Worm (Caenorhabditis elegans) whole organism, early embryonic: ENCODE results near the gene srv-9.

ENCODE experiments used
- F13C5.2 ChIP-seq: sonication (generic microtip); optimal IDR thresholded peaks from 2 replicates; lab custom pipeline; 2017; ENCODE audit warnings: mild to moderate bottlenecking, missing genetic modification characterization, inconsistent platforms, missing compliant biosample characterization
- aly-1 ChIP-seq: sonication (generic microtip); optimal IDR thresholded peaks from 2 replicates; lab custom pipeline; 2016; ENCODE audit warnings: missing genetic modification characterization, missing compliant biosample characterization
- ama-1 ChIP-seq: fragments of 150-350 bp; optimal IDR thresholded peaks from 2 replicates; lab custom pipeline; 2014
- ceh-13 ChIP-seq: fragments of 200-800 bp; sonication (Bioruptor generic); optimal IDR thresholded peaks from 2 replicates; lab custom pipeline; 2018; ENCODE audit warnings: mild to moderate bottlenecking, missing genetic modification characterization, missing compliant biosample characterization
- ceh-36 ChIP-seq: sonication (generic microtip); optimal IDR thresholded peaks from 2 replicates; lab custom pipeline; 2016; ENCODE audit warnings: missing genetic modification characterization, inconsistent platforms, missing compliant biosample characterization
- flt-1 ChIP-seq: fragments of 200-800 bp; sonication (Bioruptor generic); IDR thresholded peaks from 2 replicates; pipeline ENCODE4 v1.3.6; 2022; ENCODE audit warnings: missing genetic modification characterization, missing compliant biosample characterization
- hmbx-1 ChIP-seq: sonication (generic microtip); optimal IDR thresholded peaks from 2 replicates; lab custom pipeline; 2016; ENCODE audit warnings: mild to moderate bottlenecking, missing genetic modification characterization, missing compliant biosample characterization
- hmg-4 ChIP-seq: fragments of 200-800 bp; sonication (Bioruptor generic); optimal IDR thresholded peaks from 2 replicates; lab custom pipeline; 2018; ENCODE audit warnings: mild to moderate bottlenecking, missing genetic modification characterization, missing compliant biosample characterization
- hnd-1 ChIP-seq: sonication (generic microtip); optimal IDR thresholded peaks from 2 replicates; lab custom pipeline; 2016; ENCODE audit warnings: missing genetic modification characterization, missing compliant biosample characterization
- pes-1 ChIP-seq: fragments of 200-800 bp; sonication (Bioruptor generic); IDR thresholded peaks from 2 replicates; pipeline ENCODE4 v1.3.6; 2022; ENCODE audit warnings: missing genetic modification reagents, missing genetic modification characterization, missing compliant biosample characterization
- sea-1 ChIP-seq: fragments of 200-800 bp; sonication (Bioruptor generic); conservative IDR thresholded peaks from 2 replicates; pipeline ENCODE4 v1.3.6; 2022; ENCODE audit warnings: missing genetic modification characterization, missing compliant biosample characterization
- tbx-11 ChIP-seq: fragments of 200-800 bp; sonication (Bioruptor generic); IDR thresholded peaks from 2 replicates; pipeline ENCODE4 v1.3.6; 2022; ENCODE audit warnings: missing genetic modification characterization, missing compliant biosample characterization

ce11 chrV:13410688-13411087 lies 12.3 kb downstream of the srv-9 start, which contains the start of gene F53F1.4:
- no peak for TF ChIP-seq flt-1 (GFP tag; lab: Robert Waterston, UW)
- TF ChIP-seq F13C5.2 (tag; lab: Kevin White, UChicago) = no peak
- TF ChIP-seq ama-1 = no peak
- no peak for TF ChIP-seq hmg-4 (GFP tag; lab: Kevin White, UChicago)
- TF ChIP-seq sea-1 (GFP tag; lab: Robert Waterston, UW) = no peak
- no peak for TF ChIP-seq pes-1 (GFP tag; lab: Robert Waterston, UW)
- TF ChIP-seq hnd-1 = no peak
- no peak for TF ChIP-seq aly-1 (tag; lab: Kevin White, UChicago)
- no peak for TF ChIP-seq ceh-36 (tag; lab: Kevin White, UChicago)
- no peak for TF ChIP-seq hmbx-1 (tag; lab: Kevin White, UChicago)
- no peak for TF ChIP-seq ceh-13 (GFP tag; lab: Kevin White, UChicago)
- TF ChIP-seq tbx-11 (GFP tag; lab: Robert Waterston, UW) = no peak
